Worm (Caenorhabditis elegans) whole organism, young adult: ENCODE data around the gene clec-197.

Source experiments
- F33H1.4 ChIP-seq: fragments of 200-800 bp; sonication (Bioruptor generic); IDR thresholded peaks from 2 replicates; pipeline ENCODE4 v1.3.6; 2022; ENCODE audit warnings: missing genetic modification reagents, missing genetic modification characterization, missing compliant biosample characterization
- ceh-27 ChIP-seq: fragments of 200-800 bp; sonication (Bioruptor generic); optimal IDR thresholded peaks from 2 replicates; lab custom pipeline; 2018; ENCODE audit warnings: mild to moderate bottlenecking, missing genetic modification characterization, moderate library complexity, missing compliant biosample characterization
- ceh-40 ChIP-seq: fragments of 200-800 bp; sonication (Bioruptor generic); IDR thresholded peaks from 2 replicates; pipeline ENCODE4 v1.3.6; 2022; ENCODE audit warnings: missing genetic modification characterization, missing compliant biosample characterization
- efl-1 ChIP-seq: fragments of 150-350 bp; optimal IDR thresholded peaks from 2 replicates; lab custom pipeline; 2014; ENCODE audit warnings: missing biosample characterization, missing genetic modification reagents, missing genetic modification characterization
- nfya-1 ChIP-seq: sonication (generic microtip); optimal IDR thresholded peaks from 2 replicates; lab custom pipeline; 2017; ENCODE audit warnings: antibody characterized with exemption, missing compliant biosample characterization, missing genetic modification characterization, borderline replicate concordance; ENCODE audit not compliant: insufficient read depth
- nfya-2 ChIP-seq: fragments of 200-800 bp; sonication (Bioruptor generic); IDR thresholded peaks from 2 replicates; pipeline ENCODE4 v1.3.6; 2022; ENCODE audit warnings: missing genetic modification reagents, missing genetic modification characterization, missing compliant biosample characterization
- nhr-90 ChIP-seq: sonication (generic microtip); optimal IDR thresholded peaks from 2 replicates; lab custom pipeline; 2016; ENCODE audit warnings: missing genotype, mild to moderate bottlenecking, missing genetic modification characterization, missing compliant biosample characterization
- rcor-1 ChIP-seq: fragments of 200-800 bp; sonication (Bioruptor generic); IDR thresholded peaks from 2 replicates; pipeline ENCODE4 v1.3.6; 2022; ENCODE audit warnings: missing genetic modification reagents, missing genetic modification characterization, missing compliant biosample characterization
- repo-1 ChIP-seq: sonication (generic microtip); optimal IDR thresholded peaks from 2 replicates; lab custom pipeline; 2017; ENCODE audit warnings: mild to moderate bottlenecking, missing genetic modification characterization, missing compliant biosample characterization
- tbx-9 ChIP-seq: sonication (generic microtip); optimal IDR thresholded peaks from 2 replicates; lab custom pipeline; 2016; ENCODE audit warnings: borderline replicate concordance, missing genetic modification characterization, inconsistent platforms, missing compliant biosample characterization
- unc-62 ChIP-seq: fragments of 150-350 bp; optimal IDR thresholded peaks from 2 replicates; lab custom pipeline; 2014; ENCODE audit warnings: missing biosample characterization, missing genetic modification reagents, missing genetic modification characterization

DNA sequence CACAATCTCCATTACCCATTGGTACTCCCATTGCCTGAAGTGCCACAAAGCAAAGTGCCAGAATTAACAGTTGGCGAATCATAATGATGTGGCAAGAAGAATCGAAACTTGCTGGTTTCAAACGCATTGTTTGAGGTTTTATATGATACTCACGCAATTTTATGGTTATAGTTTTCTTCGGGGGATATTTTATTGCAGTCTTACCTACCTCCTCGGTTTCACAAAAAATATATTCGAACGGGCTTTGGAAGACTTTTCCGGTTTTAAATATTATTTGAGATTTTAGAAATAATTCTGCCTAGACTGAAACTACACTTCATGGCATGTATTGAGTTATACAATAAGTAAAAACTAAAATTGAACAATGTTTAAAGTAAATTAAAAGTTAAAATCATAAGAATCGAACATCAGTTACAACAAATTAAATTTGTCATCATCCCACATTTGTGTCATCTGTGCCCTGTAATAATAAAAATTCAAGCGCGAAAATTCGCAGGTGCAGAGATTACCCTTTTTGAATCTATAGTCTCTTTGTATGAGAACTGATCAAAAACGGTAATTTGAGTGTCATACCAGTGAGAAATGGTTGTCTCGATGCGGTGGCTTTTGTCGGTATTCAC lies at the start of gene clec-197, which contains the start of gene clec-198:
- TF ChIP-seq unc-62 (no peak), rcor-1 (GFP tag; lab: Robert Waterston, UW) (no peak), F33H1.4 (GFP tag; lab: Robert Waterston, UW) (no peak), ceh-27 (GFP tag; lab: Kevin White, UChicago) (no peak), tbx-9 (tag; lab: Kevin White, UChicago) (no peak), repo-1 (no peak), ceh-40 (GFP tag; lab: Robert Waterston, UW) (no peak), nhr-90 (tag; lab: Kevin White, UChicago) (no peak), efl-1 (no peak), nfya-1 (no peak), nfya-2 (GFP tag; lab: Robert Waterston, UW) (no peak)
